Fruit fly (Drosophila melanogaster): Measurements from ENCODE around the gene GATAe.

The GATAe gene

dm6 chr3R:15984483-15985118, 24.3 kb upstream of the GATAe start (continued):
- TF ChIP-seq Usf (GFP tag; optimal IDR thresholded peaks at IDR 0.05) = no peak
- no peak for TF ChIP-seq CG10543 (GFP tag; optimal IDR thresholded peaks at IDR 0.05)
- TF ChIP-seq HLH54F (GFP tag; optimal IDR thresholded peaks at IDR 0.05) = no peak
- TF ChIP-seq Xrp1 (GFP tag; IDR thresholded peaks at IDR 0.05) = peak; percentile 78
- no peak for TF ChIP-seq CG9797 (GFP tag; optimal IDR thresholded peaks at IDR 0.05)
- TF ChIP-seq lilli (GFP tag; optimal IDR thresholded peaks at IDR 0.05) = peak; percentile 33
- 0 out of 4 replicates have a peak, but pooled peaks have one; percentile 35 for TF ChIP-seq chinmo (GFP tag; IDR thresholded peaks at IDR 0.05; ENCODE audit: partially characterized antibody)
- TF ChIP-seq pita (GFP tag; optimal IDR thresholded peaks at IDR 0.05) = no peak
- no peak for TF ChIP-seq Side (GFP tag; optimal IDR thresholded peaks at IDR 0.05)
- TF ChIP-seq Fer3 (tag; optimal IDR thresholded peaks at IDR 0.05) = peak; percentile 43
- no peak for TF ChIP-seq pnt (GFP tag; optimal IDR thresholded peaks at IDR 0.05)
- no peak for TF ChIP-seq CG4617 (GFP tag; optimal IDR thresholded peaks at IDR 0.05; ENCODE audit: borderline replicate concordance)
- TF ChIP-seq Hmx (GFP tag; optimal IDR thresholded peaks at IDR 0.05) = no peak
- no peak for TF ChIP-seq CG13296 (GFP tag; optimal IDR thresholded peaks at IDR 0.05)
- TF ChIP-seq Sry-δ (GFP tag; optimal IDR thresholded peaks at IDR 0.05) = no peak
- peak; percentile 54; the same call in 1 of the 2 replicates for TF ChIP-seq CG42726 (GFP tag; IDR thresholded peaks at IDR 0.05; ENCODE audit: partially characterized antibody)
- TF ChIP-seq slou (GFP tag; optimal IDR thresholded peaks at IDR 0.05) = no peak
- TF ChIP-seq sqz (GFP tag; optimal IDR thresholded peaks at IDR 0.05) = no peak
- TF ChIP-seq HmgZ (tag; optimal IDR thresholded peaks at IDR 0.05) = no peak
- TF ChIP-seq Sry-β (GFP tag; optimal IDR thresholded peaks at IDR 0.05) = no peak
- peak; percentile 44 for TF ChIP-seq CG8388 (GFP tag; optimal IDR thresholded peaks at IDR 0.05)
- TF ChIP-seq BtbVII (GFP tag; optimal IDR thresholded peaks at IDR 0.05) = no peak
- TF ChIP-seq MTF-1 (GFP tag; optimal IDR thresholded peaks at IDR 0.05; ENCODE audit: borderline replicate concordance) = no peak
- no peak; the same call in 1 of the 2 replicates for TF ChIP-seq onecut (GFP tag; IDR thresholded peaks at IDR 0.05)
- TF ChIP-seq p53 (GFP tag; optimal IDR thresholded peaks at IDR 0.05) = no peak
- TF ChIP-seq HLH3B (GFP tag; IDR thresholded peaks at IDR 0.05) = 0 out of 2 replicates have a peak, but pooled peaks have one; percentile 31
- no peak for TF ChIP-seq knrl (GFP tag; IDR thresholded peaks at IDR 0.05; ENCODE audit: partially characterized antibody)
- TF ChIP-seq CG8359 (GFP tag; optimal IDR thresholded peaks at IDR 0.05; ENCODE audit: borderline replicate concordance) = no peak
- TF ChIP-seq Dp (GFP tag; optimal IDR thresholded peaks at IDR 0.05) = no peak
- TF ChIP-seq CG10267 (tag; optimal IDR thresholded peaks at IDR 0.05) = peak; percentile 56
- TF ChIP-seq nerfin-2 (GFP tag; IDR thresholded peaks at IDR 0.05; ENCODE audit: partially characterized antibody) = 0 out of 2 replicates have a peak, but pooled peaks have one; percentile 17
- TF ChIP-seq z (GFP tag; IDR thresholded peaks at IDR 0.05) = no peak
- TF ChIP-seq C15 (GFP tag; IDR thresholded peaks at IDR 0.05) = no peak
- peak; percentile 32 for TF ChIP-seq CG7786 (GFP tag; optimal IDR thresholded peaks at IDR 0.05)
- no peak for TF ChIP-seq CG9215 (GFP tag; IDR thresholded peaks at IDR 0.05)
- TF ChIP-seq toy (GFP tag; IDR thresholded peaks at IDR 0.05) = no peak
- TF ChIP-seq CG10654 (GFP tag; optimal IDR thresholded peaks at IDR 0.05) = no peak
- TF ChIP-seq HLHmδ (GFP tag; optimal IDR thresholded peaks at IDR 0.05) = no peak
- TF ChIP-seq pan (optimal IDR thresholded peaks at IDR 0.05) = no peak
- peak in 1 of 2 experiments; percentile 39 for TF ChIP-seq pan (GFP tag; optimal IDR thresholded peaks at IDR 0.05 in 1 of 2, IDR thresholded peaks at IDR 0.05 in 1 of 2)
- TF ChIP-seq NK7.1 (GFP tag; optimal IDR thresholded peaks at IDR 0.05) = no peak
- peak; percentile 76 for TF ChIP-seq CG10979 (tag; optimal IDR thresholded peaks at IDR 0.05)
- no peak for TF ChIP-seq prd (optimal IDR thresholded peaks at IDR 0.05)
- peak; percentile 64; the same call in 2 of the 3 replicates for TF ChIP-seq prd (GFP tag; IDR thresholded peaks at IDR 0.05)
- TF ChIP-seq CG14667 (GFP tag; IDR thresholded peaks at IDR 0.05) = no peak
- 0 out of 2 replicates have a peak, but pooled peaks have one; percentile 31 for TF ChIP-seq CG10959 (GFP tag; IDR thresholded peaks at IDR 0.05)
- no peak for TF ChIP-seq Jarid2 (GFP tag; optimal IDR thresholded peaks at IDR 0.05)
- TF ChIP-seq stwl (tag; optimal IDR thresholded peaks at IDR 0.05) = no peak
- TF ChIP-seq Med (GFP tag) = peak; percentile 66

Data from whole organism, embryonic.